Fruit fly (Drosophila melanogaster) whole organism, embryonic: ENCODE data around the gene vari.

Experiments
- Adf1 ChIP-seq: fragments of 200-800 bp; sonication (Bioruptor generic); IDR thresholded peaks from 2 replicates; pipeline ENCODE4 v1.3.6; 2022; ENCODE audit warnings: missing biosample characterization, missing genetic modification characterization
- Bgb ChIP-seq: fragments of 200-800 bp; sonication (Bioruptor generic); IDR thresholded peaks from 2 replicates; pipeline ENCODE4 v1.3.6; 2022; ENCODE audit warnings: missing biosample characterization, missing genetic modification characterization; ENCODE audit not compliant: partially characterized antibody
- Bteb2 ChIP-seq: fragments of 200-800 bp; sonication (Bioruptor generic); optimal IDR thresholded peaks from 2 replicates; lab custom pipeline; 2016; ENCODE audit warnings: missing biosample characterization, missing genetic modification characterization
- CG10274 ChIP-seq: fragments of 200-800 bp; sonication (Bioruptor generic); optimal IDR thresholded peaks from 3 replicates; lab custom pipeline; 2017; ENCODE audit warnings: missing biosample characterization, mild to moderate bottlenecking, missing genetic modification characterization
- CG11093 ChIP-seq: fragments of 200-800 bp; sonication (Bioruptor generic); IDR thresholded peaks from 3 replicates; pipeline ENCODE4 v1.3.6; 2022; ENCODE audit warnings: missing biosample characterization, missing genetic modification characterization
- CG15073 ChIP-seq: fragments of 200-800 bp; sonication (Bioruptor generic); optimal IDR thresholded peaks from 2 replicates; lab custom pipeline; 2016; ENCODE audit warnings: missing biosample characterization, missing genetic modification characterization
- CG15479 ChIP-seq: fragments of 200-800 bp; sonication (Bioruptor generic); optimal IDR thresholded peaks from 3 replicates; lab custom pipeline; 2019; ENCODE audit warnings: missing biosample characterization, mild to moderate bottlenecking, missing genetic modification characterization, moderate library complexity
- CG2116 ChIP-seq: fragments of 200-800 bp; sonication (Bioruptor generic); optimal IDR thresholded peaks from 3 replicates; lab custom pipeline; 2018; ENCODE audit warnings: missing biosample characterization, mild to moderate bottlenecking, missing genetic modification characterization
- CG2202 ChIP-seq: fragments of 200-800 bp; sonication (Bioruptor generic); optimal IDR thresholded peaks from 2 replicates; lab custom pipeline; 2018; ENCODE audit warnings: missing biosample characterization, mild to moderate bottlenecking, missing genetic modification characterization
- CG2678 ChIP-seq: fragments of 200-800 bp; sonication (Bioruptor generic); optimal IDR thresholded peaks from 3 replicates; lab custom pipeline; 2019; ENCODE audit warnings: missing biosample characterization, mild to moderate bottlenecking, missing genetic modification characterization, moderate library complexity
- CG3163 ChIP-seq: fragments of 200-800 bp; sonication (Bioruptor generic); optimal IDR thresholded peaks from 3 replicates; lab custom pipeline; 2016; ENCODE audit warnings: missing biosample characterization, missing genetic modification characterization
- CG3281 ChIP-seq: fragments of 200-800 bp; sonication (Bioruptor generic); optimal IDR thresholded peaks from 3 replicates; lab custom pipeline; 2017; ENCODE audit warnings: missing biosample characterization, mild to moderate bottlenecking, missing genetic modification characterization
- CG33213 ChIP-seq: fragments of 200-800 bp; sonication (Bioruptor generic); optimal IDR thresholded peaks from 3 replicates; lab custom pipeline; 2016; ENCODE audit warnings: missing biosample characterization, missing genetic modification characterization
- CG34224 ChIP-seq: fragments of 200-800 bp; sonication (Bioruptor generic); IDR thresholded peaks from 3 replicates; pipeline ENCODE4 v1.3.6; 2022; ENCODE audit warnings: missing biosample characterization, missing genetic modification characterization; ENCODE audit not compliant: partially characterized antibody
- CG3726 ChIP-seq: fragments of 200-800 bp; sonication (Bioruptor generic); IDR thresholded peaks from 3 replicates; pipeline ENCODE4, ENCODE4 v1.3.6; 2022; ENCODE audit warnings: missing biosample characterization, missing genetic modification characterization
- CG4328 ChIP-seq: fragments of 200-800 bp; sonication (Bioruptor generic); optimal IDR thresholded peaks from 3 replicates; lab custom pipeline; 2017; ENCODE audit warnings: missing biosample characterization, missing genetic modification reagents, missing genetic modification characterization
- CG5180 ChIP-seq: fragments of 200-800 bp; sonication (Bioruptor generic); optimal IDR thresholded peaks from 3 replicates; lab custom pipeline; 2017; ENCODE audit warnings: missing biosample characterization, missing genetic modification characterization, mild to moderate bottlenecking, moderate library complexity, missing genetic modification reagents
- CG6791 ChIP-seq: fragments of 200-800 bp; sonication (Bioruptor generic); IDR thresholded peaks from 3 replicates; pipeline ENCODE4 v1.3.6; 2022; ENCODE audit warnings: missing biosample characterization, missing genetic modification characterization; ENCODE audit not compliant: partially characterized antibody
- CG8478 ChIP-seq: fragments of >200 bp; optimal IDR thresholded peaks from 2 replicates; lab custom pipeline; 2018
- D ChIP-seq, 2 experiments: fragments of 200-800 bp in 1 of 2; fragments of >200 bp in 1 of 2; sonication (Bioruptor generic) in 1 of 2; optimal IDR thresholded peaks; 2 replicates in 1 of 2; 3 replicates in 1 of 2; lab custom pipeline; 2017; ENCODE audit warnings: mild to moderate bottlenecking in 1 of 2, missing biosample characterization in 1 of 2, missing genetic modification characterization in 1 of 2, missing genetic modification reagents in 1 of 2
- Dref ChIP-seq: fragments of 200-800 bp; sonication (Bioruptor generic); IDR thresholded peaks from 2 replicates; pipeline ENCODE4 v1.3.6; 2022; ENCODE audit warnings: missing biosample characterization, missing genetic modification characterization
- Fer3 ChIP-seq: fragments of 200-800 bp; sonication (Bioruptor generic); optimal IDR thresholded peaks from 2 replicates; lab custom pipeline; 2018; ENCODE audit warnings: missing biosample characterization, mild to moderate bottlenecking, missing genetic modification characterization, moderate library complexity
- GATAe ChIP-seq: fragments of 200-800 bp; sonication (Bioruptor generic); conservative IDR thresholded peaks from 2 replicates; pipeline ENCODE4 v1.3.6; 2022; ENCODE audit warnings: missing biosample characterization, missing genetic modification characterization
- HmgD ChIP-seq: fragments of 200-800 bp; sonication (Bioruptor generic); optimal IDR thresholded peaks from 3 replicates; lab custom pipeline; 2016; ENCODE audit warnings: missing biosample characterization, missing genetic modification characterization
- Hr39 ChIP-seq: fragments of >200 bp; optimal IDR thresholded peaks from 2 replicates; lab custom pipeline; 2017
- Lim3 ChIP-seq: fragments of 200-800 bp; sonication (Bioruptor generic); IDR thresholded peaks from 2 replicates; pipeline ENCODE4 v1.3.6; 2022; ENCODE audit warnings: missing biosample characterization, missing genetic modification characterization
- NFAT ChIP-seq: fragments of 200-800 bp; sonication (Bioruptor generic); IDR thresholded peaks from 2 replicates; pipeline ENCODE4 v1.3.6; 2022; ENCODE audit warnings: missing biosample characterization, missing genetic modification characterization
- Tbp ChIP-seq: fragments of >200 bp; optimal IDR thresholded peaks from 2 replicates; lab custom pipeline; 2018; ENCODE audit warnings: missing biosample characterization, missing genetic modification characterization
- amos ChIP-seq: fragments of 200-800 bp; sonication (Bioruptor generic); IDR thresholded peaks from 2 replicates; pipeline ENCODE4 v1.3.6; 2022; ENCODE audit warnings: missing biosample characterization, missing genetic modification characterization; ENCODE audit not compliant: partially characterized antibody
- ara ChIP-seq: fragments of 200-800 bp; sonication (Bioruptor generic); IDR thresholded peaks from 2 replicates; pipeline ENCODE4 v1.3.6; 2022; ENCODE audit warnings: missing biosample characterization, missing genetic modification characterization
- cad ChIP-seq: fragments of >200 bp; optimal IDR thresholded peaks from 2 replicates; lab custom pipeline; 2017; ENCODE audit warnings: missing biosample characterization, missing genetic modification characterization
- ci ChIP-seq: fragments of 200-800 bp; sonication (Bioruptor generic); IDR thresholded peaks from 3 replicates; pipeline ENCODE4 v1.3.6; 2022; ENCODE audit warnings: missing biosample characterization, missing genetic modification characterization
- dmrt11E ChIP-seq: fragments of 200-800 bp; sonication (Bioruptor generic); optimal IDR thresholded peaks from 3 replicates; lab custom pipeline; 2018; ENCODE audit warnings: missing biosample characterization, mild to moderate bottlenecking, missing genetic modification characterization, moderate library complexity
- eyg ChIP-seq: fragments of 200-800 bp; sonication (Bioruptor generic); optimal IDR thresholded peaks from 3 replicates; lab custom pipeline; 2016; ENCODE audit warnings: missing biosample characterization, missing genetic modification characterization
- gce ChIP-seq: fragments of 200-800 bp; sonication (Bioruptor generic); IDR thresholded peaks from 3 replicates; pipeline ENCODE4 v1.3.6; 2022; ENCODE audit warnings: missing biosample characterization, missing genetic modification characterization
- ken ChIP-seq: fragments of 200-800 bp; sonication (Bioruptor generic); IDR thresholded peaks from 3 replicates; pipeline ENCODE4 v1.3.6; 2022; ENCODE audit warnings: missing biosample characterization, missing genetic modification characterization
- peb ChIP-seq: fragments of 200-800 bp; sonication (Bioruptor generic); IDR thresholded peaks from 2 replicates; pipeline ENCODE4 v1.3.6; 2022; ENCODE audit warnings: missing biosample characterization, missing genetic modification characterization
- pnt ChIP-seq: fragments of 200-800 bp; sonication (Bioruptor generic); optimal IDR thresholded peaks from 3 replicates; lab custom pipeline; 2016; ENCODE audit warnings: missing biosample characterization, missing genetic modification characterization
- prd ChIP-seq, 3 experiments: fragments of >200 bp in 2 of 3; fragments of 200-800 bp in 1 of 3; sonication (Bioruptor generic) in 1 of 3; optimal IDR thresholded peaks in 2 of 3; IDR thresholded peaks in 1 of 3; 2 replicates in 2 of 3; 3 replicates in 1 of 3; pipeline versions ENCODE4 v1.3.6 to Lab custom; 2017 to 2022; ENCODE audit warnings: missing biosample characterization in 1 of 3, missing genetic modification characterization in 1 of 3
- psq ChIP-seq: fragments of 200-800 bp; sonication (Bioruptor generic); optimal IDR thresholded peaks from 2 replicates; lab custom pipeline; 2017; ENCODE audit warnings: missing biosample characterization, missing genetic modification characterization
- run ChIP-seq: fragments of 200-800 bp; sonication (Bioruptor generic); optimal IDR thresholded peaks from 3 replicates; lab custom pipeline; 2018; ENCODE audit warnings: missing biosample characterization, mild to moderate bottlenecking, missing genetic modification characterization
- sqz ChIP-seq: fragments of 200-800 bp; sonication (Bioruptor generic); optimal IDR thresholded peaks from 3 replicates; lab custom pipeline; 2018; ENCODE audit warnings: missing biosample characterization, mild to moderate bottlenecking, missing genetic modification characterization
- tll ChIP-seq, 2 experiments: fragments of 200-800 bp in 1 of 2; fragments of >200 bp in 1 of 2; sonication (Bioruptor generic) in 1 of 2; optimal IDR thresholded peaks; 2 replicates each; lab custom pipeline; 2017 to 2019; ENCODE audit warnings: missing biosample characterization in 2 of 2, missing genetic modification characterization in 2 of 2, mild to moderate bottlenecking in 1 of 2, moderate library complexity in 1 of 2
- toy ChIP-seq: fragments of 200-800 bp; sonication (Bioruptor generic); IDR thresholded peaks from 2 replicates; pipeline ENCODE4 v1.3.6; 2022; ENCODE audit warnings: missing biosample characterization, missing genetic modification characterization
- vfl ChIP-seq: fragments of 200-800 bp; sonication (Bioruptor generic); optimal IDR thresholded peaks from 2 replicates; lab custom pipeline; 2016; ENCODE audit warnings: missing biosample characterization, missing genetic modification characterization
- zen ChIP-seq: fragments of 200-800 bp; sonication (Bioruptor generic); optimal IDR thresholded peaks from 3 replicates; lab custom pipeline; 2018; ENCODE audit warnings: missing biosample characterization, mild to moderate bottlenecking, missing genetic modification characterization, moderate library complexity
- zfh1 ChIP-seq: fragments of 200-800 bp; sonication (Bioruptor generic); IDR thresholded peaks from 3 replicates; pipeline ENCODE4 v1.3.6; 2022; ENCODE audit warnings: missing biosample characterization, missing genetic modification characterization

The vari gene

DNA sequence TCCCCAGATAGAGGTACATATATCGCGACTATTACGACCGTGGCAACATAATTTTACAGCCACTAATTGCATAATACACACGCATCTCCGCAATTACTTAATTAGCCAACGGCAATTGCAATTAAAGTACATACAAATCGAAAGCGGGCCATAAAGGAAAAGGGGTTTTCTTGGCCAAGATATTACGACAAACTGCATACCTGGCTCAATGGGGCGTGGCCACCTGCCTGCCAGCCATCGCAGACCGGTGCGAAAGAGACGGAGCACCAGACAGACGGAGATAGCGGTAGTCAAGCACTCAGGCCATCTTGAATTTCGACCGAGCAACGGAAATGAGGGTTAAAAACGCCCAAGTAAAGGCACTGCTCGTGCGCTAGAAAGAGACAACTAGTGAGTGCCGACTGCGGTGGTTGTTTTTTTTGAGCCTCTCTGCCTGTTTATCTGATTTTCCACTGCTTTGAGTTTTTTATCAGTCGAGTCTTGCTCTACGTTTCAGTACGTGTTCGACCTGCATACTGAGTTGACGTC is 26.5 kb downstream of the vari start, which contains the start of gene cad (continued):
- TF ChIP-seq CG11093: no peak
- TF ChIP-seq Lim3 (GFP tag; lab: Robert Waterston, UW): no peak
- no peak for TF ChIP-seq run
- no peak for TF ChIP-seq CG2116
- no peak for TF ChIP-seq NFAT (GFP tag; lab: Robert Waterston, UW)
- no peak for TF ChIP-seq pnt
- TF ChIP-seq ara: no peak
- peak; percentile 35 for TF ChIP-seq HmgD
- no peak; the same call in 1 of the 2 replicates for TF ChIP-seq amos (GFP tag; lab: Robert Waterston, UW)
- peak; percentile 15 for TF ChIP-seq CG2678 (tag; lab: Kevin White, UChicago)
- no peak for TF ChIP-seq CG34224

DNA sequence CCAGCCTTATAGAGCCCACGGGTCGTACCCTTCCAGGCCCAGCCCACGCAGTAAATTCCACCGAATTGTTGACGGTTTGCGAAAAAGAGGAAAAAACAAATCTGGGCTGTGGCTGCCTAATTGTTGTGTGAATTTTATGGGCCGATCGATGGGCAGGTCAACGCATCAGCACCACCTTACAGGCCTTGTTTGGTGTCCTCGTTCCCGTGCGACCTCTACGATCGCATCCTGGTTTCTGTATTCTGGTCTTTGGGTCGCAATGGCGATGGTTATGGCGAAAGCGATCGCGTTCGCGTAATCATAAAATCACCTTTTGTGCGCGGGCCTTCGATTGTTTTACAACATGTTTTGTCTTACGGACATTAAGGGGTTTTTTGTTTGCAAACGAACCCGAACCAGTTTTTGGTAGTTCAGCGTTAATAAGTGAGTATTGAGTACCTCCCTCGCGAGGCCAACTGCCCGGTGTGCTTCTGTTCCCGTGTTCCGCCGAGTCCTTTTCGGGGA is 28.2 kb downstream of the vari start:
- TF ChIP-seq D (optimal IDR thresholded peaks at IDR 0.05; lab: Kevin White, UChicago) (peak; percentile 88), D (GFP tag; optimal IDR thresholded peaks at IDR 0.05; lab: Kevin White, UChicago) (no peak), gce (GFP tag; lab: Robert Waterston, UW) (no peak), CG15479 (peak; percentile 97), vfl (no peak), CG5180 (GFP tag; lab: Kevin White, UChicago) (peak; percentile 2), zfh1 (GFP tag; lab: Robert Waterston, UW) (no peak), zen (tag; lab: Kevin White, UChicago) (peak; percentile 38), dmrt11E (tag; lab: Kevin White, UChicago) (no peak), CG2202 (no peak), Adf1 (GFP tag; lab: Robert Waterston, UW) (no peak), CG33213 (GFP tag; lab: Kevin White, UChicago) (no peak), sqz (GFP tag; lab: Kevin White, UChicago) (no peak), CG10274 (GFP tag; lab: Kevin White, UChicago) (no peak), Fer3 (no peak), Bteb2 (GFP tag; lab: Kevin White, UChicago) (no peak), Dref (GFP tag; lab: Robert Waterston, UW) (no peak), CG6791 (GFP tag; lab: Robert Waterston, UW) (0 out of 3 replicates have a peak, but pooled peaks have one; percentile 6), CG15073 (no peak), toy (no peak), cad (GFP tag; lab: Kevin White, UChicago) (peak; percentile 99), psq (no peak), ci (GFP tag; lab: Robert Waterston, UW) (no peak), tll (GFP tag; optimal IDR thresholded peaks at IDR 0.05; lab: Kevin White, UChicago) (peak in 1 of 2 experiments; percentile 92), Tbp (GFP tag; lab: Kevin White, UChicago) (no peak), CG4328 (GFP tag; lab: Kevin White, UChicago) (no peak), CG3163 (no peak)

DNA sequence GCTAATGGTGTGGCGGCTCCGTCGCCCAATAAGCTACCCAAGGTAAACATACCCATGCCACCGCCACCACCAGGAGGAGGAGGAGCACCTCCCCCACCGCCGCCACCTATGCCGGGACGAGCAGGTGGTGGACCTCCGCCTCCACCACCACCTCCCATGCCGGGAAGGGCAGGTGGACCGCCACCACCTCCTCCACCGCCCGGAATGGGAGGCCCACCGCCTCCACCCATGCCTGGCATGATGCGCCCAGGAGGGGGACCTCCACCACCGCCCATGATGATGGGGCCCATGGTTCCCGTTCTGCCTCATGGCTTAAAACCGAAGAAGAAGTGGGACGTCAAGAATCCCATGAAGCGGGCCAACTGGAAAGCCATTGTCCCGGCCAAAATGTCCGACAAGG is 32.2 kb downstream of the vari start:
- TF ChIP-seq CG3726 (GFP tag; lab: Robert Waterston, UW) (0 out of 3 replicates have a peak, but pooled peaks have one; percentile 55), ken (GFP tag; lab: Robert Waterston, UW) (0 out of 3 replicates have a peak, but pooled peaks have one; percentile 6), peb (GFP tag; lab: Robert Waterston, UW) (no peak), eyg (GFP tag; lab: Kevin White, UChicago) (no peak), prd (optimal IDR thresholded peaks at IDR 0.05; lab: Kevin White, UChicago) (no peak), prd (GFP tag; IDR thresholded peaks at IDR 0.05; lab: Robert Waterston, UW) (0 out of 3 replicates have a peak, but pooled peaks have one; percentile 22), CG8478 (lab: Kevin White, UChicago) (no peak), Hr39 (peak; percentile 88), Bgb (GFP tag; lab: Robert Waterston, UW) (0 out of 2 replicates have a peak, but pooled peaks have one; percentile 14), ci (GFP tag; lab: Robert Waterston, UW) (0 out of 3 replicates have a peak, but pooled peaks have one; percentile 10), GATAe (GFP tag; lab: Robert Waterston, UW) (no peak), CG3281 (GFP tag; lab: Kevin White, UChicago) (no peak), zfh1 (GFP tag; lab: Robert Waterston, UW) (peak; percentile 8; the same call in 1 of the 3 replicates)
